Fruit fly (Drosophila melanogaster): ENCODE measurements around the gene hoe2.

The hoe2 gene

DNA sequence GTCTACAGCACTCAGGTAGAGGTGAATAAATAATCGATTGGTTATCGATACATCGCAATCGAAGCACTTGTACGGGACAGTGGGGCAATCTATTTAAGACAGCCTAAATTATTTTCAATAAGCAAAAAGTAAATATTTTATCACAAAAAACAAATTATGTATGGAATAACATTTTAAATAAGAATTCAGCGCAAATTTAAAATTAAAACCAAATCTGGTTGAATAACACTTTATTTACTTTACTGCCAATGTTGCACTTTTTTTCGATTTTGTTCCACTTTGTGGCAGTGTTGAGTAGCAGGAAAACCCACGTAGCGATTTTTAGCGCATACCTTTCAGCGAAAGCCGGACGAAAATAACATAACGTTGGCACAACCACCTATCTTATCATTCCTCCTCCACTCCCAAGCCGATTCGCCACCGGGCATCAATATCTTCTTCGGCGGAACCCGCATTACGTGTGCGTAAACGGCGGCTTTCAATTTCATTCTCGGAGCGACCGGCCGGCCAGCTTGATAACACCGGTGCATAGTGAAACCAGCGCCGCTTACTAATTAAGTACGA lies 40.8 kb upstream of the hoe2 start, which contains the start of the genes Gmd and CG3792 (continued):
- TF ChIP-seq hth (optimal IDR thresholded peaks at IDR 0.05) (no peak), CG33213 (GFP tag; optimal IDR thresholded peaks at IDR 0.05) (peak; percentile 86), emc (GFP tag; optimal IDR thresholded peaks at IDR 0.05) (peak; percentile 81), CG8478 (optimal IDR thresholded peaks at IDR 0.05) (no peak), repo (GFP tag; optimal IDR thresholded peaks at IDR 0.05) (peak; percentile 86), Dek (tag; optimal IDR thresholded peaks at IDR 0.05) (peak; percentile 91), Sry-δ (GFP tag; optimal IDR thresholded peaks at IDR 0.05) (peak; percentile 77), pum (GFP tag; optimal IDR thresholded peaks at IDR 0.05) (peak; percentile 94), CrebB (tag; optimal IDR thresholded peaks at IDR 0.05) (peak; percentile 77), CG6175 (GFP tag; IDR thresholded peaks at IDR 0.05) (peak; percentile 88), Doc2 (GFP tag; IDR thresholded peaks at IDR 0.05) (peak; percentile 82), sqz (GFP tag; optimal IDR thresholded peaks at IDR 0.05) (peak; percentile 91), CG17385 (GFP tag; optimal IDR thresholded peaks at IDR 0.05) (peak; percentile 85), NK7.1 (GFP tag; optimal IDR thresholded peaks at IDR 0.05) (peak; percentile 81), bigmax (GFP tag; optimal IDR thresholded peaks at IDR 0.05) (no peak), CG12391 (tag; optimal IDR thresholded peaks at IDR 0.05) (peak; percentile 94), MBD-R2 (GFP tag; IDR thresholded peaks at IDR 0.05) (peak; percentile 97), CG31441 (GFP tag; IDR thresholded peaks at IDR 0.05) (peak; percentile 97), klu (GFP tag; IDR thresholded peaks at IDR 0.05) (peak; percentile 95), sens-2 (GFP tag; IDR thresholded peaks at IDR 0.05) (peak; percentile 84; the same call in 1 of the 2 replicates), HHEX (GFP tag; optimal IDR thresholded peaks at IDR 0.05) (peak; percentile 94), slp2 (GFP tag; optimal IDR thresholded peaks at IDR 0.05) (peak; percentile 94), MTF-1 (GFP tag; optimal IDR thresholded peaks at IDR 0.05; ENCODE audit: borderline replicate concordance) (peak; percentile 89), sima (GFP tag; optimal IDR thresholded peaks at IDR 0.05) (peak; percentile 77), CG1832 (GFP tag; optimal IDR thresholded peaks at IDR 0.05) (no peak), CG12659 (GFP tag; optimal IDR thresholded peaks at IDR 0.05) (peak; percentile 97), CG17359 (tag; optimal IDR thresholded peaks at IDR 0.05) (peak; percentile 95), insv (GFP tag; optimal IDR thresholded peaks at IDR 0.05) (peak in 1 of 2 experiments; percentile 77), ab (GFP tag; optimal IDR thresholded peaks at IDR 0.05) (peak; percentile 84), ato (GFP tag; IDR thresholded peaks at IDR 0.05; ENCODE audit: partially characterized antibody) (peak; percentile 54; the same call in 1 of the 2 replicates), Lim3 (GFP tag; IDR thresholded peaks at IDR 0.05) (peak; percentile 71), CG8281 (tag; optimal IDR thresholded peaks at IDR 0.05) (no peak), CG14441 (GFP tag; IDR thresholded peaks at IDR 0.05) (peak; percentile 96), CG8924 (tag; optimal IDR thresholded peaks at IDR 0.05) (peak; percentile 94), peb (GFP tag; IDR thresholded peaks at IDR 0.05) (peak; percentile 96), mam (GFP tag; optimal IDR thresholded peaks at IDR 0.05) (peak; percentile 97), Antp (GFP tag; optimal IDR thresholded peaks at IDR 0.05) (peak; percentile 95), CG11504 (tag; optimal IDR thresholded peaks at IDR 0.05) (peak; percentile 94), CG4820 (GFP tag; optimal IDR thresholded peaks at IDR 0.05) (peak; percentile 95), scrt (GFP tag; optimal IDR thresholded peaks at IDR 0.05) (no peak), TFAM (GFP tag; optimal IDR thresholded peaks at IDR 0.05) (peak; percentile 69), E2f1 (GFP tag; IDR thresholded peaks at IDR 0.05) (peak; percentile 96), Meics (GFP tag; optimal IDR thresholded peaks at IDR 0.05) (peak; percentile 96), CG7963 (GFP tag; IDR thresholded peaks at IDR 0.05; ENCODE audit: partially characterized antibody) (peak; percentile 76), CG6813 (GFP tag; optimal IDR thresholded peaks at IDR 0.05) (peak; percentile 92), CG8290 (GFP tag; optimal IDR thresholded peaks at IDR 0.05) (peak; percentile 95), CG8290 (tag; optimal IDR thresholded peaks at IDR 0.05) (peak; percentile 82 to 84), BEAF-32 (GFP tag; optimal IDR thresholded peaks at IDR 0.05) (peak; percentile 84), Bteb2 (GFP tag; optimal IDR thresholded peaks at IDR 0.05) (peak; percentile 94), Taf1 (GFP tag; IDR thresholded peaks at IDR 0.05) (peak; percentile 95), Max (GFP tag; optimal IDR thresholded peaks at IDR 0.05) (peak; percentile 96)

All from whole organism, embryonic.